In genomic region chr3L:1580821-1581220, dm6 we compare ENCODE assay signal across 2 fruit fly cellular contexts.
TF ChIP-seq lines count a peak whose summit lies in the region.

No protein-coding gene starts in this region.

- TF ChIP-seq CTCF in whole organism, embryonic (GFP tag; optimal IDR thresholded peaks at IDR 0.05; lab: Kevin White, UChicago), result no peak

TF ChIP-seq in whole organism, adult, 20 proteins besides CTCF, POLR2A, EP300 and RAD21:
- TF ChIP-seq CG7101 (tag; optimal IDR thresholded peaks at IDR 0.05; lab: Kevin White, UChicago) (no peak), bab1 (GFP tag; optimal IDR thresholded peaks at IDR 0.05; lab: Kevin White, UChicago) (no peak), tj (GFP tag; optimal IDR thresholded peaks at IDR 0.05; lab: Kevin White, UChicago) (peak; percentile 63), CG5204 (GFP tag; optimal IDR thresholded peaks at IDR 0.05; lab: Kevin White, UChicago) (no peak), Hr96 (GFP tag; optimal IDR thresholded peaks at IDR 0.05; lab: Kevin White, UChicago) (no peak), CG11617 (GFP tag; optimal IDR thresholded peaks at IDR 0.05; lab: Kevin White, UChicago) (no peak), cnc (optimal IDR thresholded peaks at IDR 0.05; lab: Kevin White, UChicago) (no peak)

TF ChIP-seq in whole organism, embryonic, 481 proteins besides CTCF, POLR2A, EP300 and RAD21:
- TF ChIP-seq eve (GFP tag; optimal IDR thresholded peaks at IDR 0.05; lab: Kevin White, UChicago), result peak in 1 of 2 experiments; percentile 78
- TF ChIP-seq toy (GFP tag; IDR thresholded peaks at IDR 0.05; lab: Robert Waterston, UW), result no peak
- TF ChIP-seq CG12155 (GFP tag; optimal IDR thresholded peaks at IDR 0.05; lab: Kevin White, UChicago), result no peak
- peak; percentile 9 for TF ChIP-seq Ets65A (GFP tag; lab: Kevin White, UChicago)
- TF ChIP-seq CG17361 (GFP tag; IDR thresholded peaks at IDR 0.05; lab: Robert Waterston, UW), result no peak
- TF ChIP-seq amos (GFP tag; IDR thresholded peaks at IDR 0.05; lab: Robert Waterston, UW; ENCODE audit: partially characterized antibody), result no peak
- no peak for TF ChIP-seq CG3838 (GFP tag; optimal IDR thresholded peaks at IDR 0.05; lab: Kevin White, UChicago)
- TF ChIP-seq Kr (GFP tag; optimal IDR thresholded peaks at IDR 0.05; lab: Kevin White, UChicago), result no peak
- TF ChIP-seq zfh1 (GFP tag; IDR thresholded peaks at IDR 0.05; lab: Robert Waterston, UW), result no peak
- TF ChIP-seq CG10274 (GFP tag; optimal IDR thresholded peaks at IDR 0.05; lab: Kevin White, UChicago), result peak; percentile 90
- no peak for TF ChIP-seq stwl (tag; optimal IDR thresholded peaks at IDR 0.05; lab: Kevin White, UChicago)
- no peak for TF ChIP-seq Sin3A (optimal IDR thresholded peaks at IDR 0.05; lab: Kevin White, UChicago)
- no peak for TF ChIP-seq Nf-YB (GFP tag; optimal IDR thresholded peaks at IDR 0.05; lab: Kevin White, UChicago)
TF ChIP-seq in whole organism, embryonic: peak in this region for 3.
